Fruit fly (Drosophila melanogaster): ENCODE measurements around the gene CG13014.
A peak's percentile ranks its signal among the peaks of the same experiment; 100 is the strongest.

Gene CG13014

DNA sequence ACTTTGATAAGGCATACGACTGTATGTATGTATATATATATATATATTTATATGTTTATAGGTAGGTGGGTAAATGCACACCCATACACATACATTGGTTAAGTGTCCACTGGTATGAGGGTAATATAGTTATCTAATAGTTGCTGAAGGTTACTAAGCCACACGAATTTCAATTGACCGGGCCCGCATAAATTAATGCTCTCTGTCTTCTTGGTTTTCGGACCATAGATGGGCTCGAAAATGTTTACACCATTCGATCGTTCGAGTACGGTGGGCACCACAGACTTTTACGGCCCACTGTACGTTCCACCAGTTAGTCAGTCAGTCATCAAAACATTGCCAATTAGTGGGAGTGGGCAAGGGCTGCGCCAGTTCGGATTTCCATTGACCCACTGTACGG is 7.7 kb downstream of the CG13014 start (continued):
- TF ChIP-seq danr (GFP tag; IDR thresholded peaks at IDR 0.05) (no peak), twi (tag; optimal IDR thresholded peaks at IDR 0.05) (no peak), hth (optimal IDR thresholded peaks at IDR 0.05) (no peak), CG14860 (GFP tag; IDR thresholded peaks at IDR 0.05; ENCODE audit: partially characterized antibody) (no peak), CG7963 (GFP tag; IDR thresholded peaks at IDR 0.05; ENCODE audit: partially characterized antibody) (no peak), CG1024 (GFP tag; IDR thresholded peaks at IDR 0.05) (no peak), dmrt99B (tag; optimal IDR thresholded peaks at IDR 0.05) (no peak), row (GFP tag; IDR thresholded peaks at IDR 0.05) (0 out of 3 replicates have a peak, but pooled peaks have one; percentile 12), nerfin-1 (tag; optimal IDR thresholded peaks at IDR 0.05) (no peak), gcm (GFP tag; optimal IDR thresholded peaks at IDR 0.05) (peak; percentile 57), CG4820 (GFP tag; optimal IDR thresholded peaks at IDR 0.05) (no peak), sug (tag; optimal IDR thresholded peaks at IDR 0.05) (peak; percentile 24), sqz (GFP tag; optimal IDR thresholded peaks at IDR 0.05) (no peak), D (optimal IDR thresholded peaks at IDR 0.05) (no peak), D (GFP tag; optimal IDR thresholded peaks at IDR 0.05) (no peak), CG15696 (tag; optimal IDR thresholded peaks at IDR 0.05) (no peak), Lhr (GFP tag; optimal IDR thresholded peaks at IDR 0.05) (no peak), otp (GFP tag; IDR thresholded peaks at IDR 0.05) (no peak), CG10654 (GFP tag; optimal IDR thresholded peaks at IDR 0.05) (no peak), CG3163 (GFP tag; optimal IDR thresholded peaks at IDR 0.05) (no peak), BEAF-32 (GFP tag; optimal IDR thresholded peaks at IDR 0.05) (no peak), mam (GFP tag; optimal IDR thresholded peaks at IDR 0.05) (no peak), tx (GFP tag; optimal IDR thresholded peaks at IDR 0.05) (no peak), CG6254 (GFP tag; optimal IDR thresholded peaks at IDR 0.05) (no peak), sc (optimal IDR thresholded peaks at IDR 0.05) (no peak), sc (GFP tag; optimal IDR thresholded peaks at IDR 0.05) (no peak), CG11456 (GFP tag; IDR thresholded peaks at IDR 0.05) (no peak), dpn (GFP tag; optimal IDR thresholded peaks at IDR 0.05) (no peak), CG17912 (GFP tag; optimal IDR thresholded peaks at IDR 0.05) (no peak), CG9609 (GFP tag; optimal IDR thresholded peaks at IDR 0.05) (no peak), Usf (GFP tag; optimal IDR thresholded peaks at IDR 0.05) (no peak), Kr (GFP tag; optimal IDR thresholded peaks at IDR 0.05) (no peak), MTF-1 (GFP tag; optimal IDR thresholded peaks at IDR 0.05; ENCODE audit: borderline replicate concordance) (no peak), gro (GFP tag; optimal IDR thresholded peaks at IDR 0.05) (no peak), CG8388 (GFP tag; optimal IDR thresholded peaks at IDR 0.05) (no peak), CG4707 (GFP tag; optimal IDR thresholded peaks at IDR 0.05) (peak; percentile 68), chinmo (GFP tag; IDR thresholded peaks at IDR 0.05; ENCODE audit: partially characterized antibody) (0 out of 4 replicates have a peak, but pooled peaks have one; percentile 38), toy (GFP tag; IDR thresholded peaks at IDR 0.05) (no peak), CG11560 (tag; IDR thresholded peaks at IDR 0.05) (no peak), MESR4 (GFP tag; optimal IDR thresholded peaks at IDR 0.05) (no peak), Xrp1 (GFP tag; IDR thresholded peaks at IDR 0.05) (0 out of 2 replicates have a peak, but pooled peaks have one; percentile 27), CG4424 (GFP tag; optimal IDR thresholded peaks at IDR 0.05) (no peak), CG1233 (GFP tag; optimal IDR thresholded peaks at IDR 0.05) (no peak), CG12942 (GFP tag; optimal IDR thresholded peaks at IDR 0.05) (no peak), vvl (GFP tag; IDR thresholded peaks at IDR 0.05) (peak; percentile 54; the same call in 1 of the 2 replicates), Sry-δ (GFP tag; optimal IDR thresholded peaks at IDR 0.05) (no peak), ken (GFP tag; IDR thresholded peaks at IDR 0.05) (no peak), HLH4C (GFP tag; IDR thresholded peaks at IDR 0.05; ENCODE audit: partially characterized antibody) (0 out of 3 replicates have a peak, but pooled peaks have one; percentile 14), gce (GFP tag; IDR thresholded peaks at IDR 0.05) (no peak), CG32532 (GFP tag; IDR thresholded peaks at IDR 0.05) (peak; percentile 23; the same call in 1 of the 2 replicates), kah (GFP tag; optimal IDR thresholded peaks at IDR 0.05) (no peak), Rfx (GFP tag; IDR thresholded peaks at IDR 0.05) (0 out of 2 replicates have a peak, but pooled peaks have one; percentile 8)

All from whole organism, embryonic.